Fruit fly (Drosophila melanogaster) whole organism, embryonic: ENCODE results near the gene aln.

Source experiments
- B-H1 ChIP-seq: fragments of 200-800 bp; sonication (Bioruptor generic); IDR thresholded peaks from 3 replicates; pipeline ENCODE4 v1.3.6; 2022; ENCODE audit warnings: missing biosample characterization, missing genetic modification characterization
- CG10209 ChIP-seq: fragments of 200-800 bp; sonication (Bioruptor generic); optimal IDR thresholded peaks from 3 replicates; lab custom pipeline; 2017; ENCODE audit warnings: missing biosample characterization, mild to moderate bottlenecking, missing genetic modification characterization, missing genetic modification reagents
- CG10366 ChIP-seq: fragments of 200-800 bp; sonication (Bioruptor generic); IDR thresholded peaks from 2 replicates; pipeline ENCODE4 v1.3.6; 2022; ENCODE audit warnings: missing biosample characterization, missing genetic modification characterization
- CG10543 ChIP-seq: fragments of 200-800 bp; sonication (Bioruptor generic); optimal IDR thresholded peaks from 3 replicates; lab custom pipeline; 2017; ENCODE audit warnings: missing biosample characterization, mild to moderate bottlenecking, missing genetic modification characterization, moderate library complexity
- CG11085 ChIP-seq: fragments of 200-800 bp; sonication (Bioruptor generic); IDR thresholded peaks from 2 replicates; pipeline ENCODE4 v1.3.6; 2022; ENCODE audit warnings: missing biosample characterization, missing genetic modification characterization
- CG11560 ChIP-seq: fragments of 200-800 bp; sonication (Bioruptor generic); IDR thresholded peaks from 3 replicates; pipeline ENCODE4 v1.3.6; 2022; ENCODE audit warnings: missing biosample characterization, missing genetic modification characterization
- CG13287 ChIP-seq: fragments of 200-800 bp; sonication (Bioruptor generic); IDR thresholded peaks from 2 replicates; pipeline ENCODE4 v1.3.6; 2022; ENCODE audit warnings: missing biosample characterization, missing genetic modification characterization; ENCODE audit not compliant: partially characterized antibody
- CG14965 ChIP-seq: fragments of 200-800 bp; sonication (Bioruptor generic); optimal IDR thresholded peaks from 2 replicates; lab custom pipeline; 2016; ENCODE audit warnings: missing biosample characterization, missing genetic modification characterization, borderline replicate concordance
- CG15696 ChIP-seq: fragments of 200-800 bp; sonication (Bioruptor generic); optimal IDR thresholded peaks from 2 replicates; lab custom pipeline; 2019; ENCODE audit warnings: missing biosample characterization, mild to moderate bottlenecking, missing genetic modification characterization, moderate library complexity
- CG1647 ChIP-seq: fragments of 200-800 bp; sonication (Bioruptor generic); optimal IDR thresholded peaks from 3 replicates; lab custom pipeline; 2016; ENCODE audit warnings: missing biosample characterization, missing genetic modification characterization
- CG17186 ChIP-seq: fragments of 200-800 bp; sonication (Bioruptor generic); optimal IDR thresholded peaks from 3 replicates; lab custom pipeline; 2017; ENCODE audit warnings: missing biosample characterization, missing genetic modification reagents, missing genetic modification characterization
- CG17359 ChIP-seq: fragments of 200-800 bp; sonication (Bioruptor generic); optimal IDR thresholded peaks from 3 replicates; lab custom pipeline; 2018; ENCODE audit warnings: missing biosample characterization, mild to moderate bottlenecking, missing genetic modification characterization, moderate library complexity
- CG17361 ChIP-seq: fragments of 200-800 bp; sonication (Bioruptor generic); IDR thresholded peaks from 3 replicates; pipeline ENCODE4 v1.3.6; 2022; ENCODE audit warnings: missing biosample characterization, missing genetic modification characterization
- CG32532 ChIP-seq: fragments of 200-800 bp; sonication (Bioruptor generic); IDR thresholded peaks from 2 replicates; pipeline ENCODE4 v1.3.6; 2022; ENCODE audit warnings: missing biosample characterization, missing genetic modification characterization
- CG42726 ChIP-seq: fragments of 200-800 bp; sonication (Bioruptor generic); IDR thresholded peaks from 2 replicates; pipeline ENCODE4 v1.3.6; 2022; ENCODE audit warnings: missing biosample characterization, missing genetic modification characterization; ENCODE audit not compliant: partially characterized antibody
- CG5953 ChIP-seq: fragments of 200-800 bp; sonication (Bioruptor generic); IDR thresholded peaks from 2 replicates; pipeline ENCODE4 v1.3.6; 2022; ENCODE audit warnings: missing biosample characterization, missing genetic modification characterization
- CG6175 ChIP-seq: fragments of 200-800 bp; sonication (Bioruptor generic); IDR thresholded peaks from 3 replicates; pipeline ENCODE4 v1.3.6; 2022; ENCODE audit warnings: missing biosample characterization, missing genetic modification characterization
- Dad ChIP-seq: fragments of 200-800 bp; sonication (Bioruptor generic); optimal IDR thresholded peaks from 3 replicates; lab custom pipeline; 2016; ENCODE audit warnings: missing biosample characterization, missing genetic modification characterization
- Dfd ChIP-seq, 2 experiments: fragments of >200 bp; optimal IDR thresholded peaks; 2 replicates each; lab custom pipeline; 2017; ENCODE audit warnings: missing biosample characterization in 2 of 2, missing genetic modification characterization in 2 of 2
- Doc2 ChIP-seq: fragments of 200-800 bp; sonication (Bioruptor generic); IDR thresholded peaks from 2 replicates; pipeline ENCODE4 v1.3.6; 2022; ENCODE audit warnings: missing biosample characterization, missing genetic modification characterization
- Dref ChIP-seq: fragments of 200-800 bp; sonication (Bioruptor generic); IDR thresholded peaks from 2 replicates; pipeline ENCODE4 v1.3.6; 2022; ENCODE audit warnings: missing biosample characterization, missing genetic modification characterization
- Ets97D ChIP-seq: fragments of 200-800 bp; sonication (Bioruptor generic); optimal IDR thresholded peaks from 3 replicates; lab custom pipeline; 2016; ENCODE audit warnings: missing biosample characterization, missing genetic modification characterization
- H15 ChIP-seq: fragments of 200-800 bp; sonication (Bioruptor generic); IDR thresholded peaks from 3 replicates; pipeline ENCODE4 v1.3.6; 2022; ENCODE audit warnings: missing biosample characterization, missing genetic modification characterization
- Hr3 ChIP-seq: fragments of 200-800 bp; sonication (Bioruptor generic); optimal IDR thresholded peaks from 3 replicates; lab custom pipeline; 2016; ENCODE audit warnings: missing biosample characterization, missing genetic modification characterization
- Jarid2 ChIP-seq: fragments of 200-800 bp; sonication (Bioruptor generic); optimal IDR thresholded peaks from 3 replicates; lab custom pipeline; 2017; ENCODE audit warnings: mild to moderate bottlenecking, missing biosample characterization, missing genetic modification reagents, missing genetic modification characterization
- Nf-YC ChIP-seq: fragments of 200-800 bp; optimal IDR thresholded peaks from 3 replicates; lab custom pipeline; 2019; ENCODE audit warnings: missing biosample characterization, mild to moderate bottlenecking, missing genetic modification characterization, moderate library complexity
- Stat92E ChIP-seq, 3 experiments: fragments of >200 bp in 2 of 3; fragments of 200-800 bp in 1 of 3; sonication (Bioruptor generic) in 1 of 3; optimal IDR thresholded peaks; 2 replicates each; lab custom pipeline; 2017 to 2019; ENCODE audit warnings: missing biosample characterization in 3 of 3, missing genetic modification characterization in 3 of 3, mild to moderate bottlenecking in 1 of 3, moderate library complexity in 1 of 3
- TFAM ChIP-seq: fragments of 200-800 bp; sonication (Bioruptor generic); optimal IDR thresholded peaks from 2 replicates; lab custom pipeline; 2017; ENCODE audit warnings: missing biosample characterization, missing genetic modification characterization, inconsistent platforms
- Tbp ChIP-seq: fragments of >200 bp; optimal IDR thresholded peaks from 2 replicates; lab custom pipeline; 2018; ENCODE audit warnings: missing biosample characterization, missing genetic modification characterization
- Xbp1 ChIP-seq: fragments of 200-800 bp; sonication (Bioruptor generic); optimal IDR thresholded peaks from 3 replicates; lab custom pipeline; 2016; ENCODE audit warnings: missing biosample characterization, mild to moderate bottlenecking, missing genetic modification characterization
- ac ChIP-seq: fragments of 200-800 bp; sonication (Bioruptor generic); optimal IDR thresholded peaks from 3 replicates; lab custom pipeline; 2017; ENCODE audit warnings: missing biosample characterization, mild to moderate bottlenecking, missing genetic modification characterization
- ap ChIP-seq: fragments of 200-800 bp; sonication (Bioruptor generic); IDR thresholded peaks from 2 replicates; pipeline ENCODE4 v1.3.6; 2022; ENCODE audit warnings: missing biosample characterization, missing genetic modification characterization
- crol ChIP-seq: fragments of 200-800 bp; sonication (Bioruptor generic); IDR thresholded peaks from 2 replicates; pipeline ENCODE4 v1.3.6; 2022; ENCODE audit warnings: missing biosample characterization, missing genetic modification characterization
- cwo ChIP-seq: fragments of 200-800 bp; sonication (Bioruptor generic); optimal IDR thresholded peaks from 3 replicates; lab custom pipeline; 2017; ENCODE audit warnings: missing biosample characterization, missing genetic modification characterization, mild to moderate bottlenecking, moderate library complexity, missing genetic modification reagents
- emc ChIP-seq: fragments of 200-800 bp; sonication (Bioruptor generic); optimal IDR thresholded peaks from 2 replicates; lab custom pipeline; 2016; ENCODE audit warnings: missing biosample characterization, missing genetic modification characterization
- fd96Cb ChIP-seq: fragments of 200-800 bp; sonication (Bioruptor generic); optimal IDR thresholded peaks from 2 replicates; lab custom pipeline; 2018; ENCODE audit warnings: missing biosample characterization, mild to moderate bottlenecking, missing genetic modification characterization, moderate library complexity
- ftz-f1 ChIP-seq: fragments of 200-800 bp; sonication (Bioruptor generic); optimal IDR thresholded peaks from 2 replicates; lab custom pipeline; 2016; ENCODE audit warnings: missing biosample characterization, missing genetic modification characterization
- gcm2 ChIP-seq: fragments of 200-800 bp; sonication (Bioruptor generic); optimal IDR thresholded peaks from 2 replicates; lab custom pipeline; 2016; ENCODE audit warnings: missing biosample characterization, missing genetic modification characterization
- her ChIP-seq: fragments of 200-800 bp; sonication (Bioruptor generic); optimal IDR thresholded peaks from 2 replicates; lab custom pipeline; 2016; ENCODE audit warnings: missing biosample characterization, missing genetic modification characterization
- lbe ChIP-seq: fragments of 200-800 bp; sonication (Bioruptor generic); optimal IDR thresholded peaks from 2 replicates; lab custom pipeline; 2016; ENCODE audit warnings: missing biosample characterization, mild to moderate bottlenecking, missing genetic modification characterization
- p53 ChIP-seq: fragments of 200-800 bp; sonication (Bioruptor generic); optimal IDR thresholded peaks from 2 replicates; lab custom pipeline; 2016; ENCODE audit warnings: missing biosample characterization, missing genetic modification characterization
- repo ChIP-seq: fragments of 200-800 bp; sonication (Bioruptor generic); optimal IDR thresholded peaks from 2 replicates; lab custom pipeline; 2016; ENCODE audit warnings: missing biosample characterization, missing genetic modification characterization
- rib ChIP-seq: fragments of 200-800 bp; sonication (Bioruptor generic); IDR thresholded peaks from 2 replicates; pipeline ENCODE4 v1.3.6; 2022; ENCODE audit warnings: missing biosample characterization, missing genetic modification characterization
- slou ChIP-seq: fragments of 200-800 bp; sonication (Bioruptor generic); optimal IDR thresholded peaks from 3 replicates; lab custom pipeline; 2016; ENCODE audit warnings: missing biosample characterization, missing genetic modification characterization
- sob ChIP-seq: fragments of 200-800 bp; sonication (Bioruptor generic); IDR thresholded peaks from 2 replicates; pipeline ENCODE4 v1.3.6; 2022; ENCODE audit warnings: missing biosample characterization, missing genetic modification characterization
- ssp ChIP-seq: fragments of 200-800 bp; sonication (Bioruptor generic); IDR thresholded peaks from 2 replicates; pipeline ENCODE4 v1.3.6; 2022; ENCODE audit warnings: missing biosample characterization, missing genetic modification characterization
- tgo ChIP-seq: fragments of 200-800 bp; sonication (Bioruptor generic); IDR thresholded peaks from 3 replicates; pipeline ENCODE4 v1.3.6; 2022; ENCODE audit warnings: missing biosample characterization, missing genetic modification characterization
- tna ChIP-seq: fragments of 200-800 bp; sonication (Bioruptor generic); IDR thresholded peaks from 2 replicates; pipeline ENCODE4 v1.3.6; 2022; ENCODE audit warnings: missing biosample characterization, missing genetic modification characterization; ENCODE audit not compliant: partially characterized antibody
- ttk ChIP-seq: fragments of 200-800 bp; sonication (Bioruptor generic); IDR thresholded peaks from 2 replicates; pipeline ENCODE4 v2.1.2; 2022; ENCODE audit warnings: missing biosample characterization, missing genetic modification characterization
- zen ChIP-seq: fragments of 200-800 bp; sonication (Bioruptor generic); optimal IDR thresholded peaks from 3 replicates; lab custom pipeline; 2018; ENCODE audit warnings: missing biosample characterization, mild to moderate bottlenecking, missing genetic modification characterization, moderate library complexity
- zen2 ChIP-seq: fragments of 200-800 bp; sonication (Bioruptor generic); IDR thresholded peaks from 3 replicates; pipeline ENCODE4 v1.3.6; 2022; ENCODE audit warnings: missing biosample characterization, missing genetic modification characterization; ENCODE audit not compliant: partially characterized antibody

Gene aln

dm6 chr3L:1034887-1035260 is 41.1 kb downstream of the aln start (continued):
- TF ChIP-seq CG10543 (GFP tag; lab: Kevin White, UChicago) (peak; percentile 37), p53 (peak; percentile 37), CG13287 (GFP tag; lab: Robert Waterston, UW) (peak; percentile 89), CG15696 (no peak), CG17359 (peak; percentile 40), CG14965 (no peak), B-H1 (GFP tag; lab: Robert Waterston, UW) (no peak), slou (no peak), her (GFP tag; lab: Kevin White, UChicago) (no peak), lbe (GFP tag; lab: Kevin White, UChicago) (peak; percentile 5), rib (no peak), Dref (peak; percentile 88), CG42726 (GFP tag; lab: Robert Waterston, UW) (no peak; the same call in 1 of the 2 replicates), Ets97D (peak; percentile 89), Dad (GFP tag; lab: Kevin White, UChicago) (peak; percentile 1), ssp (0 out of 2 replicates have a peak, but pooled peaks have one; percentile 22), zen (peak; percentile 47), Hr3 (no peak), gcm2 (GFP tag; lab: Kevin White, UChicago) (no peak), cwo (GFP tag; lab: Kevin White, UChicago) (no peak), tgo (GFP tag; lab: Robert Waterston, UW) (peak; percentile 44; the same call in 2 of the 3 replicates), CG11085 (GFP tag; lab: Robert Waterston, UW) (peak; percentile 70), ttk (no peak), CG11560 (tag; lab: Robert Waterston, UW) (no peak; the same call in 2 of the 3 replicates), Xbp1 (peak; percentile 23), sob (GFP tag; lab: Robert Waterston, UW) (peak; percentile 70), TFAM (no peak), zen2 (peak; percentile 74; the same call in 1 of the 3 replicates), fd96Cb (tag; lab: Kevin White, UChicago) (no peak), CG17186 (peak; percentile 3), CG5953 (GFP tag; lab: Robert Waterston, UW) (no peak), CG32532 (GFP tag; lab: Robert Waterston, UW) (peak; percentile 77), ap (no peak), CG6175 (GFP tag; lab: Robert Waterston, UW) (peak; percentile 48; the same call in 1 of the 3 replicates), Jarid2 (GFP tag; lab: Kevin White, UChicago) (no peak), Dfd (GFP tag; optimal IDR thresholded peaks at IDR 0.05; lab: Kevin White, UChicago) (no peak), crol (GFP tag; lab: Robert Waterston, UW) (no peak), Stat92E (GFP tag; optimal IDR thresholded peaks at IDR 0.05; lab: Kevin White, UChicago) (no peak), CG10366 (peak; percentile 46), H15 (GFP tag; lab: Robert Waterston, UW) (0 out of 3 replicates have a peak, but pooled peaks have one; percentile 32), Tbp (no peak), CG17361 (GFP tag; lab: Robert Waterston, UW) (peak; percentile 61; the same call in 2 of the 3 replicates), emc (GFP tag; lab: Kevin White, UChicago) (no peak), CG10209 (GFP tag; lab: Kevin White, UChicago) (peak; percentile 21), ftz-f1 (GFP tag; lab: Kevin White, UChicago) (no peak), Doc2 (GFP tag; lab: Robert Waterston, UW) (no peak), tna (peak; percentile 77), ac (no peak), Nf-YC (tag; lab: Kevin White, UChicago) (peak; percentile 47), repo (GFP tag; lab: Kevin White, UChicago) (no peak), CG1647 (no peak)
